Worm (Caenorhabditis elegans) whole organism, L3 larva: ENCODE measurements around the gene sre-2.

Source experiments
- R02D3.7 ChIP-seq: fragments of 150-350 bp; optimal IDR thresholded peaks from 2 replicates; lab custom pipeline; 2014; ENCODE audit warnings: missing biosample characterization, missing genetic modification characterization
- ZK546.5 ChIP-seq: sonication (generic microtip); optimal IDR thresholded peaks from 2 replicates; lab custom pipeline; 2017; ENCODE audit warnings: missing biosample characterization, missing genetic modification characterization
- aly-2 ChIP-seq: fragments of 150-350 bp; optimal IDR thresholded peaks from 2 replicates; lab custom pipeline; 2014; ENCODE audit warnings: missing biosample characterization, missing genetic modification characterization
- ama-1 ChIP-seq: fragments of 150-350 bp; optimal IDR thresholded peaks from 2 replicates; lab custom pipeline; 2018
- ceh-16 ChIP-seq: sonication (generic microtip); optimal IDR thresholded peaks from 2 replicates; lab custom pipeline; 2017; ENCODE audit warnings: missing biosample characterization, missing genetic modification characterization
- ceh-28 ChIP-seq: fragments of 150-350 bp; optimal IDR thresholded peaks from 2 replicates; lab custom pipeline; 2014; ENCODE audit warnings: missing biosample characterization, missing genetic modification reagents, missing genetic modification characterization
- ceh-82 ChIP-seq: fragments of 150-350 bp; optimal IDR thresholded peaks from 2 replicates; lab custom pipeline; 2014; ENCODE audit warnings: missing biosample characterization, missing genetic modification characterization
- ceh-9 ChIP-seq: sonication (generic microtip); optimal IDR thresholded peaks from 2 replicates; lab custom pipeline; 2018; ENCODE audit warnings: missing biosample characterization, missing genetic modification characterization
- daf-12 ChIP-seq: fragments of 150-350 bp; optimal IDR thresholded peaks from 2 replicates; lab custom pipeline; 2014; ENCODE audit warnings: missing biosample characterization, missing genetic modification reagents, missing genetic modification characterization
- egl-27 ChIP-seq: sonication (generic microtip); optimal IDR thresholded peaks from 4 replicates; lab custom pipeline; 2017; ENCODE audit warnings: missing biosample characterization, missing genetic modification reagents, missing genetic modification characterization
- egl-5 ChIP-seq: fragments of 150-350 bp; optimal IDR thresholded peaks from 2 replicates; lab custom pipeline; 2017; ENCODE audit warnings: missing biosample characterization, missing genetic modification reagents, missing genetic modification characterization, inconsistent platforms
- elt-1 ChIP-seq: fragments of 150-350 bp; optimal IDR thresholded peaks from 2 replicates; lab custom pipeline; 2014; ENCODE audit warnings: missing biosample characterization, missing genetic modification characterization
- elt-2 ChIP-seq: sonication (generic microtip); optimal IDR thresholded peaks from 2 replicates; lab custom pipeline; 2016; ENCODE audit warnings: missing genetic modification reagents, mild to moderate bottlenecking, missing genetic modification characterization, missing compliant biosample characterization
- elt-3 ChIP-seq, 3 experiments: fragments of 150-350 bp in 1 of 3; sonication (generic microtip) in 2 of 3; optimal IDR thresholded peaks; 2 replicates in 2 of 3; 4 replicates in 1 of 3; lab custom pipeline; 2014 to 2017; ENCODE audit warnings: missing biosample characterization in 3 of 3, missing genetic modification characterization in 3 of 3
- eor-1 ChIP-seq, 2 experiments: fragments of 150-350 bp; optimal IDR thresholded peaks; 2 replicates each; lab custom pipeline; 2014 to 2018; ENCODE audit warnings: missing biosample characterization in 2 of 2, missing genetic modification characterization in 2 of 2
- fkh-10 ChIP-seq: sonication (generic microtip); optimal IDR thresholded peaks from 2 replicates; lab custom pipeline; 2017; ENCODE audit warnings: missing biosample characterization, missing genetic modification reagents, missing genetic modification characterization
- fkh-2 ChIP-seq: fragments of 150-350 bp; optimal IDR thresholded peaks from 2 replicates; lab custom pipeline; 2014; ENCODE audit warnings: missing biosample characterization, missing genetic modification reagents, missing genetic modification characterization
- fos-1 ChIP-seq: fragments of 150-350 bp; optimal IDR thresholded peaks from 2 replicates; lab custom pipeline; 2014; ENCODE audit warnings: missing biosample characterization, missing genetic modification characterization
- hmg-11 ChIP-seq: sonication (generic microtip); optimal IDR thresholded peaks from 2 replicates; lab custom pipeline; 2016; ENCODE audit warnings: missing genetic modification characterization, missing compliant biosample characterization
- jun-1 ChIP-seq: fragments of 150-350 bp; optimal IDR thresholded peaks from 2 replicates; lab custom pipeline; 2014; ENCODE audit warnings: missing biosample characterization, missing genetic modification reagents, missing genetic modification characterization
- lin-15B ChIP-seq: fragments of 150-350 bp; optimal IDR thresholded peaks from 2 replicates; lab custom pipeline; 2014; ENCODE audit warnings: missing biosample characterization, missing genetic modification characterization
- lin-39 ChIP-seq: fragments of 150-350 bp; optimal IDR thresholded peaks from 2 replicates; lab custom pipeline; 2018; ENCODE audit warnings: missing biosample characterization, missing genetic modification reagents, missing genetic modification characterization
- lsy-12 ChIP-seq: sonication (generic microtip); optimal IDR thresholded peaks from 2 replicates; lab custom pipeline; 2016; ENCODE audit warnings: mild to moderate bottlenecking, missing genetic modification characterization, missing compliant biosample characterization
- mdl-1 ChIP-seq: fragments of 150-350 bp; optimal IDR thresholded peaks from 2 replicates; lab custom pipeline; 2014; ENCODE audit warnings: missing biosample characterization, missing genetic modification characterization
- mml-1 ChIP-seq: fragments of 150-350 bp; sonication (generic microtip); optimal IDR thresholded peaks from 3 replicates; lab custom pipeline; 2014; ENCODE audit warnings: missing biosample characterization, missing genetic modification characterization
- nfya-1 ChIP-seq: sonication (generic microtip); optimal IDR thresholded peaks from 2 replicates; lab custom pipeline; 2017; ENCODE audit warnings: missing genetic modification characterization, mild to moderate bottlenecking, missing compliant biosample characterization, antibody characterized with exemption, moderate library complexity; ENCODE audit not compliant: insufficient read depth
- nhr-11 ChIP-seq: fragments of 150-350 bp; optimal IDR thresholded peaks from 2 replicates; lab custom pipeline; 2014; ENCODE audit warnings: missing biosample characterization, missing genetic modification characterization
- nhr-12 ChIP-seq: fragments of 150-350 bp; optimal IDR thresholded peaks from 2 replicates; lab custom pipeline; 2014; ENCODE audit warnings: missing biosample characterization, missing genetic modification characterization
- nhr-23 ChIP-seq: fragments of 150-350 bp; optimal IDR thresholded peaks from 2 replicates; lab custom pipeline; 2014; ENCODE audit warnings: missing biosample characterization, missing genetic modification reagents, missing genetic modification characterization
- nhr-237 ChIP-seq: fragments of 150-350 bp; optimal IDR thresholded peaks from 2 replicates; lab custom pipeline; 2014; ENCODE audit warnings: missing biosample characterization, missing genetic modification characterization
- nhr-25 ChIP-seq: sonication (generic microtip); optimal IDR thresholded peaks from 2 replicates; lab custom pipeline; 2017; ENCODE audit warnings: missing biosample characterization, missing genetic modification characterization
- nhr-28 ChIP-seq: fragments of 150-350 bp; optimal IDR thresholded peaks from 2 replicates; lab custom pipeline; 2014; ENCODE audit warnings: missing biosample characterization, missing genetic modification characterization
- nhr-43 ChIP-seq: sonication (generic microtip); optimal IDR thresholded peaks from 2 replicates; lab custom pipeline; 2016; ENCODE audit warnings: mild to moderate bottlenecking, missing genetic modification characterization, missing compliant biosample characterization; ENCODE audit not compliant: poor library complexity, severe bottlenecking
- nhr-67 ChIP-seq: fragments of 150-350 bp; optimal IDR thresholded peaks from 2 replicates; lab custom pipeline; 2014; ENCODE audit warnings: missing biosample characterization, missing genetic modification characterization
- nhr-76 ChIP-seq: fragments of 150-350 bp; sonication (generic microtip); optimal IDR thresholded peaks from 5 replicates; lab custom pipeline; 2014; ENCODE audit warnings: missing biosample characterization, missing genetic modification characterization
- nhr-77 ChIP-seq: fragments of 150-350 bp; optimal IDR thresholded peaks from 2 replicates; lab custom pipeline; 2014; ENCODE audit warnings: missing biosample characterization, missing genetic modification characterization
- pha-4 ChIP-seq: fragments of 150-350 bp; optimal IDR thresholded peaks from 2 replicates; lab custom pipeline; 2014; ENCODE audit warnings: missing biosample characterization, missing genetic modification reagents, missing genetic modification characterization
- pqm-1 ChIP-seq: fragments of 150-350 bp; optimal IDR thresholded peaks from 2 replicates; lab custom pipeline; 2017; ENCODE audit warnings: missing biosample characterization, missing genetic modification characterization, inconsistent platforms
- sea-2 ChIP-seq: fragments of 150-350 bp; sonication (generic microtip); optimal IDR thresholded peaks from 4 replicates; lab custom pipeline; 2014; ENCODE audit warnings: missing biosample characterization, missing genetic modification reagents, missing genetic modification characterization
- skn-1 ChIP-seq: fragments of 150-350 bp; optimal IDR thresholded peaks from 2 replicates; lab custom pipeline; 2014; ENCODE audit warnings: missing biosample characterization, missing genetic modification characterization
- snpc-4 ChIP-seq: fragments of 150-350 bp; optimal IDR thresholded peaks from 2 replicates; lab custom pipeline; 2014; ENCODE audit warnings: missing biosample characterization, missing genetic modification characterization
- tbx-2 ChIP-seq: sonication (generic microtip); optimal IDR thresholded peaks from 2 replicates; lab custom pipeline; 2016; ENCODE audit warnings: mild to moderate bottlenecking, missing genetic modification characterization, missing compliant biosample characterization
- unc-39 ChIP-seq: sonication (generic microtip); optimal IDR thresholded peaks from 4 replicates; lab custom pipeline; 2017; ENCODE audit warnings: missing biosample characterization, missing genetic modification characterization
- unc-62 ChIP-seq: fragments of 150-350 bp; sonication (generic microtip); optimal IDR thresholded peaks from 4 replicates; lab custom pipeline; 2014; ENCODE audit warnings: missing biosample characterization, missing genetic modification reagents, missing genetic modification characterization
- zag-1 ChIP-seq: fragments of 150-350 bp; optimal IDR thresholded peaks from 2 replicates; lab custom pipeline; 2014; ENCODE audit warnings: missing biosample characterization, missing genetic modification characterization
- ztf-11 ChIP-seq: fragments of 150-350 bp; optimal IDR thresholded peaks from 2 replicates; lab custom pipeline; 2014; ENCODE audit warnings: missing biosample characterization, missing genetic modification characterization
- ztf-4 ChIP-seq: fragments of 150-350 bp; optimal IDR thresholded peaks from 2 replicates; lab custom pipeline; 2014; ENCODE audit warnings: missing biosample characterization, missing genetic modification characterization

Gene sre-2

DNA sequence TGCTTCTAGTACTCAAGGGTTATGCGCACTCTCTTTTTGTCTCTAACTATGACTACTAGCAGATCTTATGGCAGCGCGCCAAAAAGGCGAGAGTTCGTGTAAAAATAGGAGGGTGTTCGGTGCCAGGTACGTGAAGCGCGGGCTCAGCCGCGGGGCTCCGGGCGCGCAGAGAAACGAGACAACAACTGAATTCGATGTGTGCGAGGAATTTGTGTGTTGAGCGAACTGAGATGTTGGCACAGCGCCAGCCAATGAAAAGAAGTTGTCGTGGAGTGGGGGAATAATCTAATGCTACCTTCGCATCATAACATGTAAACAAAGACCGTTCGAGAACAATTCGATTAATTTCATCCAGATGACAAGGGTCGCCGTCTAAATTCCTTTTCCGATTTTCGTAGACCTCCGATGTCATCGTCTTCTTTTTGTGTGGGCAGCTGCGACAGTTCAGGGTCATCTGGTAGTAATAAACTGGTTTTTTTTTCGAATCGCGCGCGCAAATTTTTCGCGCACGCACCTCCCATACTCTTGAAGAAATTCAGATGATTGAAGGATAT is 29.5 kb upstream of the sre-2 start:
- TF ChIP-seq nhr-25 (tag; lab: Kevin White, UChicago) (peak; percentile 93), daf-12 (tag; lab: Kevin White, UChicago) (no peak), nhr-76 (tag; lab: Kevin White, UChicago) (no peak), R02D3.7 (tag; lab: Kevin White, UChicago) (peak; percentile 31), hmg-11 (tag; lab: Kevin White, UChicago) (peak; percentile 79), ceh-82 (tag; lab: Kevin White, UChicago) (no peak), pha-4 (tag; lab: Kevin White, UChicago) (peak; percentile 62), lsy-12 (tag; lab: Kevin White, UChicago) (peak; percentile 38), nhr-237 (tag; lab: Kevin White, UChicago) (no peak), ZK546.5 (no peak), fkh-10 (peak; percentile 47), nhr-67 (tag; lab: Kevin White, UChicago) (no peak), aly-2 (tag; lab: Kevin White, UChicago) (no peak), ztf-4 (tag; lab: Kevin White, UChicago) (no peak), egl-5 (tag; lab: Kevin White, UChicago) (peak; percentile 60), snpc-4 (tag; lab: Kevin White, UChicago) (peak; percentile 21), nhr-11 (tag; lab: Kevin White, UChicago) (peak; percentile 19), nhr-28 (no peak), nhr-77 (no peak), sea-2 (GFP tag; lab: Kevin White, UChicago) (no peak), lin-15B (peak; percentile 8), ama-1 (lab: Kevin White, UChicago) (peak; percentile 23), pqm-1 (tag; lab: Kevin White, UChicago) (no peak), fos-1 (no peak), mdl-1 (no peak), skn-1 (tag; lab: Kevin White, UChicago) (no peak), lin-39 (tag; lab: Kevin White, UChicago) (peak; percentile 93), egl-27 (no peak), unc-39 (tag; lab: Kevin White, UChicago) (no peak), nhr-12 (tag; lab: Kevin White, UChicago) (no peak), ceh-9 (tag; lab: Kevin White, UChicago) (no peak), ceh-28 (peak; percentile 55), zag-1 (tag; lab: Kevin White, UChicago) (no peak), ztf-11 (no peak), elt-1 (tag; lab: Kevin White, UChicago) (no peak), nhr-23 (tag; lab: Kevin White, UChicago) (peak; percentile 45), tbx-2 (tag; lab: Kevin White, UChicago) (peak; percentile 53), elt-3 (tag; optimal IDR thresholded peaks at IDR 0.05; lab: Kevin White, UChicago) (peak in 1 of 3 experiments; percentile 23), nhr-43 (peak; percentile 24), jun-1 (tag; lab: Kevin White, UChicago) (peak; percentile 5), mml-1 (tag; lab: Kevin White, UChicago) (no peak), ceh-16 (no peak), unc-62 (GFP tag; lab: Kevin White, UChicago) (no peak), elt-2 (no peak), eor-1 (tag; optimal IDR thresholded peaks at IDR 0.05; lab: Kevin White, UChicago) (no peak), fkh-2 (tag; lab: Kevin White, UChicago) (no peak), nfya-1 (tag; lab: Kevin White, UChicago) (peak; percentile 88)
